Worm (Caenorhabditis elegans) whole organism, L2 larva: ENCODE measurements around the gene srj-19.
"Not testable (repeated sequence)": the region's sequence is repeated elsewhere in the genome, so short reads cannot be mapped to it uniquely, and the experiment has no call there.

ENCODE experiments used
- aly-2 ChIP-seq: fragments of 150-350 bp; optimal IDR thresholded peaks from 2 replicates; lab custom pipeline; 2014; ENCODE audit warnings: missing biosample characterization, missing genetic modification characterization
- ama-1 ChIP-seq: fragments of 150-350 bp; optimal IDR thresholded peaks from 2 replicates; lab custom pipeline; 2018; ENCODE audit warnings: inconsistent platforms
- blmp-1 ChIP-seq: sonication (generic microtip); optimal IDR thresholded peaks from 2 replicates; lab custom pipeline; 2017; ENCODE audit warnings: missing genetic modification characterization, mild to moderate bottlenecking, missing compliant biosample characterization, antibody characterized with exemption, moderate library complexity; ENCODE audit not compliant: insufficient read depth
- egl-27 ChIP-seq: sonication (generic microtip); optimal IDR thresholded peaks from 3 replicates; lab custom pipeline; 2017; ENCODE audit warnings: missing biosample characterization, missing genetic modification reagents, missing genetic modification characterization
- fos-1 ChIP-seq: fragments of 150-350 bp; optimal IDR thresholded peaks from 2 replicates; lab custom pipeline; 2014; ENCODE audit warnings: missing biosample characterization, missing genetic modification characterization
- lin-13 ChIP-seq: fragments of 150-350 bp; optimal IDR thresholded peaks from 2 replicates; lab custom pipeline; 2014; ENCODE audit warnings: missing biosample characterization, missing genetic modification reagents, missing genetic modification characterization
- mdl-1 ChIP-seq, 2 experiments: fragments of 150-350 bp in 1 of 2; sonication (generic microtip) in 1 of 2; optimal IDR thresholded peaks; 2 replicates each; lab custom pipeline; 2017; ENCODE audit warnings: missing biosample characterization in 2 of 2, missing genetic modification characterization in 2 of 2
- nhr-11 ChIP-seq: fragments of 150-350 bp; optimal IDR thresholded peaks from 2 replicates; lab custom pipeline; 2014; ENCODE audit warnings: missing biosample characterization, missing genetic modification characterization
- nhr-12 ChIP-seq: fragments of 150-350 bp; optimal IDR thresholded peaks from 2 replicates; lab custom pipeline; 2014; ENCODE audit warnings: missing biosample characterization, missing genetic modification characterization
- nhr-23 ChIP-seq: fragments of 150-350 bp; optimal IDR thresholded peaks from 2 replicates; lab custom pipeline; 2014; ENCODE audit warnings: missing biosample characterization, missing genetic modification reagents, missing genetic modification characterization
- skn-1 ChIP-seq: sonication (generic microtip); optimal IDR thresholded peaks from 2 replicates; lab custom pipeline; 2017; ENCODE audit warnings: missing biosample characterization, missing genetic modification characterization
- unc-39 ChIP-seq: fragments of 150-350 bp; optimal IDR thresholded peaks from 2 replicates; lab custom pipeline; 2014; ENCODE audit warnings: missing biosample characterization, missing genetic modification characterization
- unc-62 ChIP-seq: fragments of 150-350 bp; optimal IDR thresholded peaks from 2 replicates; lab custom pipeline; 2014; ENCODE audit warnings: missing biosample characterization, missing genetic modification reagents, missing genetic modification characterization
- zag-1 ChIP-seq: fragments of 150-350 bp; optimal IDR thresholded peaks from 2 replicates; lab custom pipeline; 2014; ENCODE audit warnings: missing biosample characterization, missing genetic modification characterization

DNA sequence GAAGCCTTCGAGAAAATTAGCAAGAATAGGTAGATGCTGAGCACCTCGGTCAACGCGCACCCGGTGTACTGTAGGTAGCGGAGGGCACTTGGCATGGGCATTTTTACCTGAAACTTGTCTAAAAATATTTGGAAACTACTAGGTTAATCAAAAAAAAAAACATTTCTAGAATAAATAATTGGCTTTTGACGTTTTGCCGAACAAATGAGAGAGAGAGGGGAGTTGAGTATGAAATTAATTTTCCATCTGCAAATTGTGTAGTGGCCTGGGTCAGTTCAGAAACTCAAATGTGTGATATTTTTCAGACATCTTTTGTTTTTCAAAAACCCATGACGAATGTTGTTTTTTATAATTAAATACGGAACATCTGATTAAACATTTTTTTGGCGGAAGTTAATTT lies 34.2 kb downstream of the srj-19 start, which contains the start of gene Y45G12C.10:
- TF ChIP-seq lin-13 (GFP tag; lab: Kevin White, UChicago); zag-1; skn-1 (tag; lab: Kevin White, UChicago); aly-2; unc-62 (GFP tag; lab: Kevin White, UChicago); nhr-23; fos-1; blmp-1 (tag; lab: Kevin White, UChicago); mdl-1 (tag; optimal IDR thresholded peaks at IDR 0.05; lab: Kevin White, UChicago); unc-39; nhr-11 (tag; lab: Kevin White, UChicago); nhr-12; ama-1 (lab: Kevin White, UChicago); egl-27 (tag; lab: Kevin White, UChicago): not testable (repeated sequence)
